Worm (Caenorhabditis elegans) whole organism, young adult: Measurements from ENCODE around the gene str-88.

Experiments used
- F39B2.1 ChIP-seq: fragments of 200-800 bp; sonication (Bioruptor generic); IDR thresholded peaks from 2 replicates; pipeline ENCODE4 v1.3.6; 2022; ENCODE audit warnings: missing genetic modification reagents, missing genetic modification characterization, missing compliant biosample characterization
- K12H6.12 ChIP-seq: fragments of 200-800 bp; sonication (Bioruptor generic); optimal IDR thresholded peaks from 2 replicates; lab custom pipeline; 2018; ENCODE audit warnings: mild to moderate bottlenecking, missing genetic modification characterization, missing compliant biosample characterization
- dpl-1 ChIP-seq: fragments of 150-350 bp; optimal IDR thresholded peaks from 2 replicates; lab custom pipeline; 2014; ENCODE audit warnings: missing biosample characterization, missing genetic modification reagents, missing genetic modification characterization
- efl-1 ChIP-seq: fragments of 150-350 bp; optimal IDR thresholded peaks from 2 replicates; lab custom pipeline; 2014; ENCODE audit warnings: missing biosample characterization, missing genetic modification reagents, missing genetic modification characterization
- nhr-90 ChIP-seq: sonication (generic microtip); optimal IDR thresholded peaks from 2 replicates; lab custom pipeline; 2016; ENCODE audit warnings: missing genotype, mild to moderate bottlenecking, missing genetic modification characterization, missing compliant biosample characterization
- snpc-4 ChIP-seq, 5 experiments: fragments of 150-350 bp in 1 of 5; sonication (generic microtip) in 4 of 5; optimal IDR thresholded peaks; 2 replicates each; lab custom pipeline; 2014 to 2018; ENCODE audit warnings: missing genetic modification characterization in 5 of 5, missing biosample characterization in 3 of 5, antibody characterized with exemption in 2 of 5, mild to moderate bottlenecking in 2 of 5, missing compliant biosample characterization in 2 of 5, missing genotype in 2 of 5, moderate library complexity in 2 of 5, missing genetic modification reagents in 1 of 5
- tbx-9 ChIP-seq: sonication (generic microtip); optimal IDR thresholded peaks from 2 replicates; lab custom pipeline; 2016; ENCODE audit warnings: borderline replicate concordance, missing genetic modification characterization, inconsistent platforms, missing compliant biosample characterization
- unc-130 ChIP-seq: sonication (generic microtip); optimal IDR thresholded peaks from 2 replicates; lab custom pipeline; 2016; ENCODE audit warnings: missing genetic modification reagents, missing genetic modification characterization, missing compliant biosample characterization
- unc-62 ChIP-seq: fragments of 150-350 bp; optimal IDR thresholded peaks from 2 replicates; lab custom pipeline; 2014; ENCODE audit warnings: missing biosample characterization, missing genetic modification reagents, missing genetic modification characterization

ce11 chrV:15412625-15413024, 29.0 kb upstream of the str-88 start, which contains the start of gene srbc-63:
- TF ChIP-seq tbx-9 (tag; lab: Kevin White, UChicago) (no peak), unc-62 (GFP tag; lab: Kevin White, UChicago) (no peak), snpc-4 (GFP tag; optimal IDR thresholded peaks at IDR 0.05; lab: Kevin White, UChicago) (no peak), snpc-4 (tag; optimal IDR thresholded peaks at IDR 0.05; lab: Kevin White, UChicago) (no peak), nhr-90 (tag; lab: Kevin White, UChicago) (no peak), K12H6.12 (tag; lab: Kevin White, UChicago) (no peak), dpl-1 (GFP tag; lab: Kevin White, UChicago) (no peak), F39B2.1 (GFP tag; lab: Robert Waterston, UW) (no peak), efl-1 (no peak), unc-130 (GFP tag; lab: Kevin White, UChicago) (no peak)
